Worm (Caenorhabditis elegans) whole organism, L1 larva: ENCODE measurements around the gene srr-9.

ENCODE experiments used
- C04F5.9 ChIP-seq: sonication (generic microtip); optimal IDR thresholded peaks from 2 replicates; lab custom pipeline; 2016; ENCODE audit warnings: missing genetic modification characterization, missing compliant biosample characterization
- C16A3.4 ChIP-seq: fragments of 150-350 bp; optimal IDR thresholded peaks from 2 replicates; lab custom pipeline; 2014; ENCODE audit warnings: missing biosample characterization, missing genetic modification characterization
- aha-1 ChIP-seq: fragments of 150-350 bp; optimal IDR thresholded peaks from 2 replicates; lab custom pipeline; 2014; ENCODE audit warnings: missing biosample characterization, missing genetic modification characterization
- ama-1 ChIP-seq: fragments of 150-350 bp; optimal IDR thresholded peaks from 2 replicates; lab custom pipeline; 2014
- blmp-1 ChIP-seq: fragments of 150-350 bp; optimal IDR thresholded peaks from 2 replicates; lab custom pipeline; 2014; ENCODE audit warnings: missing biosample characterization, missing genetic modification characterization
- ceh-82 ChIP-seq, 3 experiments: fragments of 150-350 bp in 1 of 3; sonication (generic microtip) in 2 of 3; optimal IDR thresholded peaks; 2 replicates each; lab custom pipeline; 2014 to 2017; ENCODE audit warnings: missing biosample characterization in 3 of 3, missing genetic modification characterization in 3 of 3
- ceh-88 ChIP-seq: fragments of 200-800 bp; sonication (Bioruptor generic); IDR thresholded peaks from 2 replicates; pipeline ENCODE4 v1.3.6; 2022; ENCODE audit warnings: missing genetic modification characterization, missing compliant biosample characterization
- ces-1 ChIP-seq: fragments of 150-350 bp; optimal IDR thresholded peaks from 2 replicates; lab custom pipeline; 2014; ENCODE audit warnings: missing biosample characterization, missing genetic modification reagents, missing genetic modification characterization
- dpl-1 ChIP-seq, 3 experiments: fragments of 150-350 bp in 2 of 3; sonication (generic microtip) in 1 of 3; optimal IDR thresholded peaks; 2 replicates each; lab custom pipeline; 2014 to 2017; ENCODE audit warnings: missing biosample characterization in 3 of 3, missing genetic modification characterization in 3 of 3, missing genetic modification reagents in 3 of 3
- dsc-1 ChIP-seq: sonication (generic microtip); optimal IDR thresholded peaks from 2 replicates; lab custom pipeline; 2016; ENCODE audit warnings: mild to moderate bottlenecking, missing genetic modification characterization, missing compliant biosample characterization
- efl-1 ChIP-seq, 4 experiments: fragments of 150-350 bp; optimal IDR thresholded peaks in 3 of 4; peaks in 1 of 4; 1 replicate in 1 of 4; 2 replicates in 3 of 4; lab custom pipeline; 2014; ENCODE audit warnings: missing biosample characterization in 2 of 4, missing genetic modification characterization in 2 of 4, missing genetic modification reagents in 2 of 4
- egl-13 ChIP-seq: sonication (generic microtip); optimal IDR thresholded peaks from 2 replicates; lab custom pipeline; 2016; ENCODE audit warnings: missing genotype, missing genetic modification reagents, missing genetic modification characterization, missing compliant biosample characterization
- elt-2 ChIP-seq: sonication (generic microtip); optimal IDR thresholded peaks from 2 replicates; lab custom pipeline; 2016; ENCODE audit warnings: missing genetic modification characterization, mild to moderate bottlenecking, inconsistent platforms, missing compliant biosample characterization, missing genetic modification reagents
- elt-3 ChIP-seq, 6 experiments: fragments of 150-350 bp in 1 of 6; sonication (generic microtip); optimal IDR thresholded peaks; 2 replicates each; lab custom pipeline; 2017 to 2018; ENCODE audit warnings: missing biosample characterization in 6 of 6, missing genetic modification characterization in 6 of 6, inconsistent platforms in 1 of 6
- fkh-8 ChIP-seq: sonication (generic microtip); optimal IDR thresholded peaks from 2 replicates; lab custom pipeline; 2016; ENCODE audit warnings: mild to moderate bottlenecking, missing genetic modification characterization, missing compliant biosample characterization
- fos-1 ChIP-seq: fragments of 150-350 bp; optimal IDR thresholded peaks from 2 replicates; lab custom pipeline; 2014; ENCODE audit warnings: missing biosample characterization, missing genetic modification characterization
- hlh-17 ChIP-seq: fragments of 200-800 bp; sonication (Bioruptor generic); optimal IDR thresholded peaks from 2 replicates; lab custom pipeline; 2018; ENCODE audit warnings: missing genetic modification characterization, mild to moderate bottlenecking, missing compliant biosample characterization, moderate library complexity, borderline replicate concordance
- hpl-2 ChIP-seq: fragments of 150-350 bp; optimal IDR thresholded peaks from 2 replicates; lab custom pipeline; 2014; ENCODE audit warnings: missing biosample characterization, missing genetic modification reagents, missing genetic modification characterization
- irx-1 ChIP-seq: sonication (generic microtip); optimal IDR thresholded peaks from 2 replicates; lab custom pipeline; 2016; ENCODE audit warnings: missing genetic modification characterization, missing compliant biosample characterization
- lin-13 ChIP-seq: fragments of 150-350 bp; optimal IDR thresholded peaks from 2 replicates; lab custom pipeline; 2014; ENCODE audit warnings: missing biosample characterization, missing genetic modification reagents, missing genetic modification characterization
- lin-14 ChIP-seq: fragments of 200-800 bp; sonication (Bioruptor generic); optimal IDR thresholded peaks from 2 replicates; lab custom pipeline; 2018; ENCODE audit warnings: mild to moderate bottlenecking, missing genetic modification characterization, moderate library complexity, missing compliant biosample characterization
- lin-35 ChIP-seq, 2 experiments: fragments of 150-350 bp; optimal IDR thresholded peaks; 2 replicates each; lab custom pipeline; 2014; ENCODE audit warnings: missing biosample characterization in 2 of 2, missing genetic modification characterization in 2 of 2, missing genetic modification reagents in 2 of 2
- lir-3 ChIP-seq: sonication (generic microtip); optimal IDR thresholded peaks from 2 replicates; lab custom pipeline; 2016; ENCODE audit warnings: mild to moderate bottlenecking, missing genetic modification characterization, moderate library complexity, missing compliant biosample characterization; ENCODE audit not compliant: poor library complexity
- lsy-2 ChIP-seq, 2 experiments: fragments of 150-350 bp; optimal IDR thresholded peaks; 2 replicates each; lab custom pipeline; 2014; ENCODE audit warnings: missing biosample characterization in 2 of 2, missing genetic modification characterization in 2 of 2
- mab-9 ChIP-seq: fragments of 200-800 bp; sonication (Bioruptor generic); IDR thresholded peaks from 2 replicates; pipeline ENCODE4 v1.3.6; 2022; ENCODE audit warnings: missing genetic modification reagents, missing genetic modification characterization, missing compliant biosample characterization
- mdl-1 ChIP-seq, 2 experiments: fragments of 150-350 bp; optimal IDR thresholded peaks; 2 replicates each; lab custom pipeline; 2014 to 2017; ENCODE audit warnings: missing biosample characterization in 2 of 2, missing genetic modification characterization in 2 of 2, inconsistent platforms in 1 of 2
- mep-1 ChIP-seq: fragments of 150-350 bp; optimal IDR thresholded peaks from 2 replicates; lab custom pipeline; 2014; ENCODE audit warnings: missing biosample characterization, missing genetic modification characterization
- nhr-19 ChIP-seq: fragments of 200-800 bp; sonication (Bioruptor generic); conservative IDR thresholded peaks from 2 replicates; pipeline ENCODE4 v1.3.6; 2022; ENCODE audit warnings: missing genetic modification characterization, missing compliant biosample characterization
- nhr-20 ChIP-seq: sonication (generic microtip); optimal IDR thresholded peaks from 2 replicates; lab custom pipeline; 2016; ENCODE audit warnings: mild to moderate bottlenecking, missing genetic modification characterization, missing compliant biosample characterization
- nhr-28 ChIP-seq: fragments of 150-350 bp; optimal IDR thresholded peaks from 2 replicates; lab custom pipeline; 2014; ENCODE audit warnings: missing biosample characterization, missing genetic modification characterization
- nhr-47 ChIP-seq: sonication (generic microtip); optimal IDR thresholded peaks from 2 replicates; lab custom pipeline; 2016; ENCODE audit warnings: mild to moderate bottlenecking, missing genetic modification characterization, moderate library complexity, missing compliant biosample characterization
- nhr-71 ChIP-seq: sonication (generic microtip); optimal IDR thresholded peaks from 2 replicates; lab custom pipeline; 2016; ENCODE audit warnings: mild to moderate bottlenecking, missing genetic modification characterization, moderate library complexity, missing compliant biosample characterization
- nhr-77 ChIP-seq: fragments of 150-350 bp; optimal IDR thresholded peaks from 2 replicates; lab custom pipeline; 2014; ENCODE audit warnings: missing biosample characterization, missing genetic modification characterization
- nhr-84 ChIP-seq: sonication (generic microtip); optimal IDR thresholded peaks from 2 replicates; lab custom pipeline; 2017; ENCODE audit warnings: missing biosample characterization, missing genetic modification characterization
- nhr-85 ChIP-seq: sonication (generic microtip); peaks from one replicate; lab custom pipeline; 2016; ENCODE audit warnings: missing genetic modification characterization, inconsistent platforms, missing compliant biosample characterization
- nhr-90 ChIP-seq: sonication (generic microtip); optimal IDR thresholded peaks from 2 replicates; lab custom pipeline; 2016; ENCODE audit warnings: mild to moderate bottlenecking, missing genetic modification characterization, missing compliant biosample characterization; ENCODE audit not compliant: poor library complexity
- pqm-1 ChIP-seq: sonication (generic microtip); optimal IDR thresholded peaks from 3 replicates; lab custom pipeline; 2017; ENCODE audit warnings: missing biosample characterization, missing genetic modification characterization
- rnt-1 ChIP-seq: sonication (generic microtip); optimal IDR thresholded peaks from 2 replicates; lab custom pipeline; 2016; ENCODE audit warnings: mild to moderate bottlenecking, missing genetic modification characterization, moderate library complexity, missing compliant biosample characterization
- skn-1 ChIP-seq: fragments of 150-350 bp; optimal IDR thresholded peaks from 2 replicates; lab custom pipeline; 2014; ENCODE audit warnings: missing biosample characterization, missing genetic modification characterization
- snu-23 ChIP-seq: sonication (generic microtip); optimal IDR thresholded peaks from 2 replicates; lab custom pipeline; 2016; ENCODE audit warnings: missing genetic modification characterization, missing compliant biosample characterization
- sox-4 ChIP-seq: sonication (generic microtip); optimal IDR thresholded peaks from 2 replicates; lab custom pipeline; 2016; ENCODE audit warnings: missing genetic modification characterization, missing compliant biosample characterization
- swsn-7 ChIP-seq: sonication (generic microtip); optimal IDR thresholded peaks from 2 replicates; lab custom pipeline; 2016; ENCODE audit warnings: missing genetic modification characterization, missing compliant biosample characterization
- tbx-2 ChIP-seq: sonication (generic microtip); optimal IDR thresholded peaks from 2 replicates; lab custom pipeline; 2016; ENCODE audit warnings: missing genetic modification characterization, missing compliant biosample characterization
- tlp-1 ChIP-seq: fragments of 150-350 bp; optimal IDR thresholded peaks from 2 replicates; lab custom pipeline; 2014; ENCODE audit warnings: missing biosample characterization, missing genetic modification characterization
- unc-130 ChIP-seq: fragments of 150-350 bp; optimal IDR thresholded peaks from 2 replicates; lab custom pipeline; 2017; ENCODE audit warnings: missing biosample characterization, missing genetic modification characterization, inconsistent platforms
- unc-62 ChIP-seq: fragments of 150-350 bp; optimal IDR thresholded peaks from 2 replicates; lab custom pipeline; 2014; ENCODE audit warnings: missing biosample characterization, missing genetic modification reagents, missing genetic modification characterization
- unc-86 ChIP-seq: sonication (generic microtip); optimal IDR thresholded peaks from 2 replicates; lab custom pipeline; 2016; ENCODE audit warnings: missing genetic modification characterization, missing compliant biosample characterization
- xbp-1 ChIP-seq: sonication (generic microtip); optimal IDR thresholded peaks from 2 replicates; lab custom pipeline; 2016; ENCODE audit warnings: missing genetic modification characterization, missing compliant biosample characterization
- ztf-4 ChIP-seq: fragments of 150-350 bp; optimal IDR thresholded peaks from 2 replicates; lab custom pipeline; 2014; ENCODE audit warnings: missing biosample characterization, missing genetic modification characterization

srr-9 gene

DNA sequence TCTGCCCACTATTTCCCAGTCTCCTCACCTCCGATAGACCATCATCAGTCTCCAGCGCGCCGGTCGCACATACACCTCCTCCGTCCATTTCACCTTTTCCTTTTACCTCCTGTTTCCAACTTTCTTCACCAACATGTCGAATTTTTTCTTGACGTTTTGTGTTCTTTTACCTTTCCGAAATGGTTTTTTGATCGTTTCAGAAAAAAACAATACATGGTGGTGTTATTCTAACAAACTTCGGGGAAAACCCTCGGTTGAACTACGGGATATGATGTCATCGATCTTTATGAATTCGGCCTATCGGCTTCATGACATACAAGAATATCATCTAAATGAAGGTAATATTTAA, 9.2 kb upstream of the srr-9 start, which contains the start of gene Y97E10C.1:
Gene Y97E10C.1, plus strand, starts transcription at position 201 of the 349 bp plus-strand sequence.
- TF ChIP-seq efl-1 (optimal IDR thresholded peaks at IDR 0.05; lab: Kevin White, UChicago) (no peak), efl-1 (GFP tag; optimal IDR thresholded peaks at IDR 0.05 in 1 of 2; lab: Kevin White, UChicago) (peak in 1 of 2 experiments; percentile 37), nhr-84 (no peak), nhr-90 (tag; lab: Kevin White, UChicago) (no peak), nhr-85 (peak; percentile 87), blmp-1 (peak; percentile 79), unc-130 (no peak), elt-3 (tag; optimal IDR thresholded peaks at IDR 0.05; lab: Kevin White, UChicago) (peak in 1 of 6 experiments; percentile 18)

- TF ChIP-seq fkh-8 (tag; lab: Kevin White, UChicago): peak; percentile 45
- TF ChIP-seq unc-130: peak; percentile 13
- peak; percentile 42 for TF ChIP-seq nhr-77 (tag; lab: Kevin White, UChicago)
- TF ChIP-seq lin-14 (GFP tag; lab: Kevin White, UChicago): peak; percentile 49
- TF ChIP-seq nhr-47 (tag; lab: Kevin White, UChicago): peak; percentile 59
- peak; percentile 44 for TF ChIP-seq mep-1
- TF ChIP-seq mab-9: no peak
- no peak for TF ChIP-seq pqm-1 (tag; lab: Kevin White, UChicago)
- TF ChIP-seq C16A3.4 (tag; lab: Kevin White, UChicago): peak; percentile 54
- peak; percentile 42 for TF ChIP-seq lin-13 (GFP tag; lab: Kevin White, UChicago)
- no peak for TF ChIP-seq C04F5.9
- TF ChIP-seq irx-1 (tag; lab: Kevin White, UChicago): peak; percentile 14
- peak; percentile 38 to 52 for TF ChIP-seq efl-1 (optimal IDR thresholded peaks at IDR 0.05; lab: Kevin White, UChicago)
- peak; percentile 47 to 93 for TF ChIP-seq efl-1 (GFP tag; optimal IDR thresholded peaks at IDR 0.05 in 1 of 2; lab: Kevin White, UChicago)
- no peak for TF ChIP-seq unc-62 (GFP tag; lab: Kevin White, UChicago)
- TF ChIP-seq blmp-1: peak; percentile 32
- no peak for TF ChIP-seq tlp-1 (tag; lab: Kevin White, UChicago)
- TF ChIP-seq ama-1 (lab: Kevin White, UChicago): peak; percentile 62
- peak; percentile 38; the same call in 1 of the 2 replicates for TF ChIP-seq ceh-88 (GFP tag; lab: Robert Waterston, UW)
- peak; percentile 50 for TF ChIP-seq fos-1 (tag; lab: Kevin White, UChicago)
- TF ChIP-seq ces-1 (GFP tag; lab: Kevin White, UChicago): no peak
- peak; percentile 19 for TF ChIP-seq rnt-1 (tag; lab: Kevin White, UChicago)
- peak in 1 of 2 experiments; percentile 45 for TF ChIP-seq mdl-1 (tag; optimal IDR thresholded peaks at IDR 0.05; lab: Kevin White, UChicago)
- TF ChIP-seq dpl-1 (GFP tag; optimal IDR thresholded peaks at IDR 0.05; lab: Kevin White, UChicago): peak; percentile 61 to 65 (median 64)
- peak; percentile 21 for TF ChIP-seq unc-86 (tag; lab: Kevin White, UChicago)
- TF ChIP-seq ztf-4 (tag; lab: Kevin White, UChicago): peak; percentile 73
- peak; percentile 55 for TF ChIP-seq hpl-2 (GFP tag; lab: Kevin White, UChicago)
- TF ChIP-seq skn-1: no peak
- TF ChIP-seq nhr-19 (GFP tag; lab: Robert Waterston, UW): peak; percentile 49
- peak; percentile 69 for TF ChIP-seq nhr-85
- peak; percentile 26 to 66 for TF ChIP-seq lsy-2 (tag; optimal IDR thresholded peaks at IDR 0.05; lab: Kevin White, UChicago)
- TF ChIP-seq dsc-1 (tag; lab: Kevin White, UChicago): peak; percentile 53
- peak; percentile 32 for TF ChIP-seq xbp-1
- peak; percentile 66 for TF ChIP-seq nhr-90 (tag; lab: Kevin White, UChicago)
- TF ChIP-seq elt-2 (tag; lab: Kevin White, UChicago): no peak
- TF ChIP-seq nhr-71 (tag; lab: Kevin White, UChicago): peak; percentile 71
- TF ChIP-seq swsn-7 (tag; lab: Kevin White, UChicago): peak; percentile 56
- peak in 2 of 3 experiments; percentile 28 to 30 for TF ChIP-seq ceh-82 (tag; optimal IDR thresholded peaks at IDR 0.05; lab: Kevin White, UChicago)
- TF ChIP-seq lin-35 (GFP tag; optimal IDR thresholded peaks at IDR 0.05; lab: Kevin White, UChicago): peak; percentile 46 to 82
- TF ChIP-seq elt-3 (tag; optimal IDR thresholded peaks at IDR 0.05; lab: Kevin White, UChicago): peak in 2 of 6 experiments; percentile 2 to 48
- no peak for TF ChIP-seq egl-13
- TF ChIP-seq aha-1: no peak
- peak; percentile 67 for TF ChIP-seq nhr-20 (tag; lab: Kevin White, UChicago)
- no peak for TF ChIP-seq sox-4 (tag; lab: Kevin White, UChicago)
- no peak for TF ChIP-seq nhr-28
- peak; percentile 79 for TF ChIP-seq snu-23 (GFP tag; lab: Kevin White, UChicago)
- TF ChIP-seq tbx-2 (tag; lab: Kevin White, UChicago): peak; percentile 32
- peak; percentile 48 for TF ChIP-seq lir-3 (tag; lab: Kevin White, UChicago)
- TF ChIP-seq hlh-17: no peak
- TF ChIP-seq, all 84 proteins: peak for 35
Observed at ce11 chrV:7730488-7730887, 7.3 kb upstream of the srr-9 start.
